Fruit fly (Drosophila melanogaster) whole organism, embryonic: ENCODE results near the gene CG13609.
A peak's percentile ranks its signal among the peaks of the same experiment; 100 is the strongest.

Source experiments
- CG10267 ChIP-seq: fragments of 200-800 bp; sonication (Bioruptor generic); optimal IDR thresholded peaks from 2 replicates; lab custom pipeline; 2018; ENCODE audit warnings: missing biosample characterization, mild to moderate bottlenecking, missing genetic modification characterization, moderate library complexity
- CG12071 ChIP-seq: fragments of 200-800 bp; sonication (Bioruptor generic); optimal IDR thresholded peaks from 3 replicates; lab custom pipeline; 2018; ENCODE audit warnings: missing biosample characterization, mild to moderate bottlenecking, missing genetic modification characterization
- CG13123 ChIP-seq: fragments of 200-800 bp; sonication (Bioruptor generic); optimal IDR thresholded peaks from 2 replicates; lab custom pipeline; 2016; ENCODE audit warnings: missing biosample characterization, missing genetic modification characterization
- CG14441 ChIP-seq: fragments of 200-800 bp; sonication (Bioruptor generic); IDR thresholded peaks from 2 replicates; pipeline ENCODE4 v1.3.6; 2022; ENCODE audit warnings: missing biosample characterization, missing genetic modification characterization
- CG14965 ChIP-seq: fragments of 200-800 bp; sonication (Bioruptor generic); optimal IDR thresholded peaks from 2 replicates; lab custom pipeline; 2016; ENCODE audit warnings: missing biosample characterization, missing genetic modification characterization, borderline replicate concordance
- CG1602 ChIP-seq: fragments of 200-800 bp; sonication (Bioruptor generic); optimal IDR thresholded peaks from 3 replicates; lab custom pipeline; 2016; ENCODE audit warnings: missing biosample characterization, missing genetic modification characterization
- CG17361 ChIP-seq: fragments of 200-800 bp; sonication (Bioruptor generic); IDR thresholded peaks from 3 replicates; pipeline ENCODE4 v1.3.6; 2022; ENCODE audit warnings: missing biosample characterization, missing genetic modification characterization
- CG18262 ChIP-seq: fragments of 200-800 bp; optimal IDR thresholded peaks from 3 replicates; lab custom pipeline; 2019; ENCODE audit warnings: missing biosample characterization, mild to moderate bottlenecking, missing genetic modification characterization, moderate library complexity
- CG2712 ChIP-seq: fragments of 200-800 bp; optimal IDR thresholded peaks from 3 replicates; lab custom pipeline; 2019; ENCODE audit warnings: missing biosample characterization, mild to moderate bottlenecking, missing genetic modification characterization, moderate library complexity
- CG30403 ChIP-seq: fragments of 200-800 bp; sonication (Bioruptor generic); optimal IDR thresholded peaks from 3 replicates; lab custom pipeline; 2016; ENCODE audit warnings: missing biosample characterization, missing genetic modification characterization
- CG3726 ChIP-seq: fragments of 200-800 bp; sonication (Bioruptor generic); IDR thresholded peaks from 3 replicates; pipeline ENCODE4, ENCODE4 v1.3.6; 2022; ENCODE audit warnings: missing biosample characterization, missing genetic modification characterization
- CG3838 ChIP-seq: fragments of 200-800 bp; sonication (Bioruptor generic); optimal IDR thresholded peaks from 3 replicates; lab custom pipeline; 2016; ENCODE audit warnings: missing biosample characterization, missing genetic modification characterization
- CG3995 ChIP-seq: fragments of 200-800 bp; sonication (Bioruptor generic); optimal IDR thresholded peaks from 3 replicates; lab custom pipeline; 2016; ENCODE audit warnings: missing biosample characterization, missing genetic modification characterization
- CG4282 ChIP-seq: fragments of 200-800 bp; sonication (Bioruptor generic); optimal IDR thresholded peaks from 2 replicates; lab custom pipeline; 2016; ENCODE audit warnings: missing biosample characterization, missing genetic modification characterization
- CG4328 ChIP-seq: fragments of 200-800 bp; sonication (Bioruptor generic); optimal IDR thresholded peaks from 3 replicates; lab custom pipeline; 2017; ENCODE audit warnings: missing biosample characterization, missing genetic modification reagents, missing genetic modification characterization
- CG4360 ChIP-seq: fragments of 200-800 bp; sonication (Bioruptor generic); IDR thresholded peaks from 2 replicates; pipeline ENCODE4 v1.3.6; 2022; ENCODE audit warnings: missing biosample characterization, missing genetic modification characterization
- CG43689 ChIP-seq: fragments of 200-800 bp; sonication (Bioruptor generic); IDR thresholded peaks from 2 replicates; pipeline ENCODE4 v1.3.6; 2022; ENCODE audit warnings: missing biosample characterization, missing genetic modification characterization
- CG7556 ChIP-seq: fragments of 200-800 bp; sonication (Bioruptor generic); optimal IDR thresholded peaks from 2 replicates; lab custom pipeline; 2017; ENCODE audit warnings: missing biosample characterization, mild to moderate bottlenecking, missing genetic modification characterization
- CG8290 ChIP-seq, 3 experiments: fragments of 200-800 bp; sonication (Bioruptor generic); optimal IDR thresholded peaks; 2 replicates each; lab custom pipeline; 2016 to 2019; ENCODE audit warnings: missing biosample characterization in 3 of 3, missing genetic modification characterization in 3 of 3, mild to moderate bottlenecking in 2 of 3, moderate library complexity in 1 of 3
- CG8388 ChIP-seq: fragments of 200-800 bp; sonication (Bioruptor generic); optimal IDR thresholded peaks from 2 replicates; lab custom pipeline; 2019; ENCODE audit warnings: missing biosample characterization, mild to moderate bottlenecking, missing genetic modification characterization, moderate library complexity
- CG9437 ChIP-seq: fragments of 200-800 bp; sonication (Bioruptor generic); optimal IDR thresholded peaks from 2 replicates; lab custom pipeline; 2018; ENCODE audit warnings: missing biosample characterization, mild to moderate bottlenecking, missing genetic modification characterization
- CG9876 ChIP-seq: fragments of 200-800 bp; sonication (Bioruptor generic); optimal IDR thresholded peaks from 2 replicates; lab custom pipeline; 2016; ENCODE audit warnings: missing biosample characterization, missing genetic modification characterization
- CTCF ChIP-seq: fragments of 200-800 bp; sonication (Bioruptor generic); optimal IDR thresholded peaks from 2 replicates; lab custom pipeline; 2017; ENCODE audit warnings: missing biosample characterization, mild to moderate bottlenecking, missing genetic modification characterization, moderate library complexity
- CoRest ChIP-seq: fragments of 200-800 bp; sonication (Bioruptor generic); optimal IDR thresholded peaks from 3 replicates; lab custom pipeline; 2018; ENCODE audit warnings: missing biosample characterization, mild to moderate bottlenecking, missing genetic modification characterization, moderate library complexity
- Dfd ChIP-seq, 2 experiments: fragments of >200 bp; optimal IDR thresholded peaks; 2 replicates each; lab custom pipeline; 2017; ENCODE audit warnings: missing biosample characterization in 2 of 2, missing genetic modification characterization in 2 of 2
- Drgx ChIP-seq: fragments of 200-800 bp; sonication (Bioruptor generic); IDR thresholded peaks from 2 replicates; pipeline ENCODE4 v1.3.6; 2022; ENCODE audit warnings: missing biosample characterization, missing genetic modification characterization
- Ets65A ChIP-seq: fragments of 200-800 bp; sonication (Bioruptor generic); peaks from one replicate; lab custom pipeline; 2016; ENCODE audit warnings: missing biosample characterization, missing genetic modification characterization
- HmgD ChIP-seq: fragments of 200-800 bp; sonication (Bioruptor generic); optimal IDR thresholded peaks from 3 replicates; lab custom pipeline; 2016; ENCODE audit warnings: missing biosample characterization, missing genetic modification characterization
- NK7.1 ChIP-seq: fragments of 200-800 bp; sonication (Bioruptor generic); optimal IDR thresholded peaks from 3 replicates; lab custom pipeline; 2016; ENCODE audit warnings: missing biosample characterization, missing genetic modification characterization
- Optix ChIP-seq: fragments of 200-800 bp; sonication (Bioruptor generic); IDR thresholded peaks from 3 replicates; pipeline ENCODE4 v1.3.6; 2022; ENCODE audit warnings: missing biosample characterization, missing genetic modification characterization
- Vsx1 ChIP-seq: fragments of 200-800 bp; sonication (Bioruptor generic); optimal IDR thresholded peaks from 2 replicates; lab custom pipeline; 2017; ENCODE audit warnings: missing biosample characterization, mild to moderate bottlenecking, missing genetic modification characterization, missing genetic modification reagents
- bab2 ChIP-seq: fragments of 200-800 bp; sonication (Bioruptor generic); optimal IDR thresholded peaks from 2 replicates; lab custom pipeline; 2016; ENCODE audit warnings: missing biosample characterization, missing genetic modification characterization
- bcd ChIP-seq: fragments of 200-800 bp; sonication (Bioruptor generic); optimal IDR thresholded peaks from 2 replicates; lab custom pipeline; 2017; ENCODE audit warnings: missing biosample characterization, mild to moderate bottlenecking, missing genetic modification characterization
- cato ChIP-seq: fragments of 200-800 bp; sonication (Bioruptor generic); optimal IDR thresholded peaks from 2 replicates; lab custom pipeline; 2016; ENCODE audit warnings: missing biosample characterization, missing genetic modification characterization, borderline replicate concordance
- corto ChIP-seq: fragments of 200-800 bp; sonication (Bioruptor generic); optimal IDR thresholded peaks from 2 replicates; lab custom pipeline; 2016; ENCODE audit warnings: missing biosample characterization, mild to moderate bottlenecking, missing genetic modification characterization, moderate library complexity
- crc ChIP-seq: fragments of 200-800 bp; sonication (Bioruptor generic); optimal IDR thresholded peaks from 2 replicates; lab custom pipeline; 2016; ENCODE audit warnings: missing biosample characterization, missing genetic modification characterization
- crp ChIP-seq, 2 experiments: fragments of 200-800 bp; sonication (Bioruptor generic); optimal IDR thresholded peaks; 2 replicates in 1 of 2; 3 replicates in 1 of 2; lab custom pipeline; 2017; ENCODE audit warnings: missing biosample characterization in 2 of 2, missing genetic modification characterization in 2 of 2, mild to moderate bottlenecking in 1 of 2, moderate library complexity in 1 of 2
- exex ChIP-seq: fragments of 200-800 bp; sonication (Bioruptor generic); optimal IDR thresholded peaks from 4 replicates; lab custom pipeline; 2018; ENCODE audit warnings: missing biosample characterization, mild to moderate bottlenecking, missing genetic modification characterization, moderate library complexity
- fru ChIP-seq: fragments of >200 bp; optimal IDR thresholded peaks from 2 replicates; lab custom pipeline; 2017
- gcm2 ChIP-seq: fragments of 200-800 bp; sonication (Bioruptor generic); optimal IDR thresholded peaks from 2 replicates; lab custom pipeline; 2016; ENCODE audit warnings: missing biosample characterization, missing genetic modification characterization
- insv ChIP-seq, 2 experiments: fragments of 200-800 bp; sonication (Bioruptor generic); optimal IDR thresholded peaks; 3 replicates each; lab custom pipeline; 2016 to 2018; ENCODE audit warnings: missing biosample characterization in 2 of 2, missing genetic modification characterization in 2 of 2
- ken ChIP-seq: fragments of 200-800 bp; sonication (Bioruptor generic); IDR thresholded peaks from 3 replicates; pipeline ENCODE4 v1.3.6; 2022; ENCODE audit warnings: missing biosample characterization, missing genetic modification characterization
- maf-S ChIP-seq: fragments of 200-800 bp; sonication (Bioruptor generic); optimal IDR thresholded peaks from 2 replicates; lab custom pipeline; 2016; ENCODE audit warnings: missing biosample characterization, missing genetic modification characterization
- pb ChIP-seq: fragments of 200-800 bp; sonication (Bioruptor generic); optimal IDR thresholded peaks from 3 replicates; lab custom pipeline; 2016; ENCODE audit warnings: missing biosample characterization, missing genetic modification characterization
- pnt ChIP-seq: fragments of 200-800 bp; sonication (Bioruptor generic); optimal IDR thresholded peaks from 3 replicates; lab custom pipeline; 2016; ENCODE audit warnings: missing biosample characterization, missing genetic modification characterization
- ranshi ChIP-seq: fragments of 200-800 bp; sonication (Bioruptor generic); IDR thresholded peaks from 2 replicates; pipeline ENCODE4 v1.3.6; 2022; ENCODE audit warnings: missing biosample characterization, missing genetic modification characterization
- schlank ChIP-seq: fragments of 200-800 bp; sonication (Bioruptor generic); optimal IDR thresholded peaks from 2 replicates; lab custom pipeline; 2018; ENCODE audit warnings: missing biosample characterization, mild to moderate bottlenecking, missing genetic modification characterization
- sens ChIP-seq: fragments of 200-800 bp; sonication (Bioruptor generic); peaks from one replicate; lab custom pipeline; 2016; ENCODE audit warnings: missing biosample characterization, missing genetic modification characterization
- shn ChIP-seq: fragments of 200-800 bp; sonication (Bioruptor generic); optimal IDR thresholded peaks from 3 replicates; lab custom pipeline; 2016; ENCODE audit warnings: missing biosample characterization, missing genetic modification characterization
- slou ChIP-seq: fragments of 200-800 bp; sonication (Bioruptor generic); optimal IDR thresholded peaks from 3 replicates; lab custom pipeline; 2016; ENCODE audit warnings: missing biosample characterization, missing genetic modification characterization
- slp2 ChIP-seq: fragments of 200-800 bp; sonication (Bioruptor generic); optimal IDR thresholded peaks from 2 replicates; lab custom pipeline; 2016; ENCODE audit warnings: missing biosample characterization, missing genetic modification characterization
- sob ChIP-seq: fragments of 200-800 bp; sonication (Bioruptor generic); IDR thresholded peaks from 2 replicates; pipeline ENCODE4 v1.3.6; 2022; ENCODE audit warnings: missing biosample characterization, missing genetic modification characterization
- ssp ChIP-seq: fragments of 200-800 bp; sonication (Bioruptor generic); IDR thresholded peaks from 2 replicates; pipeline ENCODE4 v1.3.6; 2022; ENCODE audit warnings: missing biosample characterization, missing genetic modification characterization
- tgo ChIP-seq: fragments of 200-800 bp; sonication (Bioruptor generic); IDR thresholded peaks from 3 replicates; pipeline ENCODE4 v1.3.6; 2022; ENCODE audit warnings: missing biosample characterization, missing genetic modification characterization

The CG13609 gene

DNA sequence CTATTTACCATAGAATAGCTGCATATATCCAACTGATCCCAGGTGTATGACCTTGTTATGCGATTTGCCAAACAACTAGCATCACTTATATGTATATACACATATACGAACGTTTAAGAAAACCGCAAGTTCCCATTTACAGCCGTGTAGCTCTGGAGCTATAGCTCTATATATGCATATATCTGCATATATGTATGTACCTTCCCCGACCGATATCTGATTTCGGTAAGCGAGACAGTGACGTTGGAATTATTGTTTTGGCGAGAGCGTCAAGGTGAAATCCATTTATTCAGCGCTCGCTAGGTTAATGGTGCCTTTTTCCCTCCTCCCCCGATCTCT lies 33.2 kb downstream of the CG13609 start (continued):
- TF ChIP-seq CG14965 (GFP tag; lab: Kevin White, UChicago) (peak; percentile 30), pnt (GFP tag; lab: Kevin White, UChicago) (no peak), NK7.1 (GFP tag; lab: Kevin White, UChicago) (no peak), shn (GFP tag; lab: Kevin White, UChicago) (no peak), slp2 (no peak), exex (tag; lab: Kevin White, UChicago) (no peak), Ets65A (peak; percentile 96), tgo (GFP tag; lab: Robert Waterston, UW) (no peak), CG4282 (no peak), bcd (GFP tag; lab: Kevin White, UChicago) (no peak), schlank (tag; lab: Kevin White, UChicago) (no peak), gcm2 (GFP tag; lab: Kevin White, UChicago) (no peak), CG9437 (GFP tag; lab: Kevin White, UChicago) (no peak), CG3838 (GFP tag; lab: Kevin White, UChicago) (no peak), ranshi (GFP tag; lab: Robert Waterston, UW) (no peak), CG14441 (GFP tag; lab: Robert Waterston, UW) (no peak), crc (GFP tag; lab: Kevin White, UChicago) (no peak), CG4328 (GFP tag; lab: Kevin White, UChicago) (no peak), sob (GFP tag; lab: Robert Waterston, UW) (no peak), CG2712 (no peak), fru (lab: Kevin White, UChicago) (no peak), CG8290 (GFP tag; optimal IDR thresholded peaks at IDR 0.05; lab: Kevin White, UChicago) (peak; percentile 67), CG8290 (tag; optimal IDR thresholded peaks at IDR 0.05; lab: Kevin White, UChicago) (no peak), sens (GFP tag; lab: Kevin White, UChicago) (no peak), CG4360 (GFP tag; lab: Robert Waterston, UW) (0 out of 2 replicates have a peak, but pooled peaks have one; percentile 39), Drgx (GFP tag; lab: Robert Waterston, UW) (no peak), ssp (no peak), maf-S (GFP tag; lab: Kevin White, UChicago) (no peak), corto (GFP tag; lab: Kevin White, UChicago) (no peak), CoRest (tag; lab: Kevin White, UChicago) (no peak), slou (no peak), CTCF (no peak), CG7556 (peak; percentile 59), cato (GFP tag; lab: Kevin White, UChicago) (no peak), ken (no peak), CG3726 (peak; percentile 1; the same call in 1 of the 3 replicates), CG1602 (GFP tag; lab: Kevin White, UChicago) (no peak), Vsx1 (GFP tag; lab: Kevin White, UChicago) (no peak), CG30403 (GFP tag; lab: Kevin White, UChicago) (peak; percentile 7), CG43689 (GFP tag; lab: Robert Waterston, UW) (no peak), CG8388 (no peak), insv (GFP tag; optimal IDR thresholded peaks at IDR 0.05; lab: Kevin White, UChicago) (no peak), bab2 (GFP tag; lab: Kevin White, UChicago) (no peak), CG3995 (GFP tag; lab: Kevin White, UChicago) (no peak), Optix (no peak), Dfd (GFP tag; optimal IDR thresholded peaks at IDR 0.05; lab: Kevin White, UChicago) (no peak), CG18262 (tag; lab: Kevin White, UChicago) (no peak), crp (GFP tag; optimal IDR thresholded peaks at IDR 0.05; lab: Kevin White, UChicago) (peak in 1 of 2 experiments; percentile 42), CG10267 (tag; lab: Kevin White, UChicago) (no peak), HmgD (no peak), CG12071 (no peak), CG9876 (GFP tag; lab: Kevin White, UChicago) (no peak), CG17361 (peak; percentile 56; the same call in 1 of the 3 replicates), CG13123 (GFP tag; lab: Kevin White, UChicago) (no peak), pb (no peak)
